Fruit fly (Drosophila melanogaster): ENCODE results near the gene CG43295.
A peak's percentile ranks its signal among the peaks of the same experiment; 100 is the strongest.

CG43295 gene

dm6 chr3L:16131264-16132066 is 25.8 kb downstream of the CG43295 start, which contains the start of the genes Trs20 and elg1 (continued):
- TF ChIP-seq salr (GFP tag; optimal IDR thresholded peaks at IDR 0.05): no peak
- TF ChIP-seq CG6792 (GFP tag; optimal IDR thresholded peaks at IDR 0.05): peak; percentile 41
- TF ChIP-seq Hr38 (GFP tag; optimal IDR thresholded peaks at IDR 0.05): no peak
- TF ChIP-seq CG1621 (tag; optimal IDR thresholded peaks at IDR 0.05): no peak
- no peak for TF ChIP-seq Eip78C (GFP tag)
- TF ChIP-seq ss (GFP tag; optimal IDR thresholded peaks at IDR 0.05): peak in 1 of 2 experiments; percentile 62
- TF ChIP-seq acj6 (GFP tag; optimal IDR thresholded peaks at IDR 0.05): peak; percentile 52
- peak; percentile 20 for TF ChIP-seq CG11762 (GFP tag; optimal IDR thresholded peaks at IDR 0.05; ENCODE audit: insufficient read depth)
- TF ChIP-seq Eip93F (GFP tag; optimal IDR thresholded peaks at IDR 0.05): no peak
- peak; percentile 11 for TF ChIP-seq cyc (GFP tag; optimal IDR thresholded peaks at IDR 0.05)
- TF ChIP-seq Gug (GFP tag; IDR thresholded peaks at IDR 0.05): peak; percentile 23; the same call in 1 of the 2 replicates
- peak; percentile 64 for TF ChIP-seq CG3032 (tag; optimal IDR thresholded peaks at IDR 0.05)
- peak; percentile 56 for TF ChIP-seq CG34406 (GFP tag; optimal IDR thresholded peaks at IDR 0.05)
- no peak for TF ChIP-seq fkh (GFP tag; optimal IDR thresholded peaks at IDR 0.05)
- no peak for TF ChIP-seq CG11902 (GFP tag; optimal IDR thresholded peaks at IDR 0.05)
- TF ChIP-seq dsx (GFP tag; optimal IDR thresholded peaks at IDR 0.05; ENCODE audit: poor library complexity, severe bottlenecking): peak; percentile 88

- TF ChIP-seq dsx (GFP tag; optimal IDR thresholded peaks at IDR 0.05; ENCODE audit: poor library complexity, severe bottlenecking): no peak
- no peak for TF ChIP-seq CG6163 (GFP tag; IDR thresholded peaks at IDR 0.05)
- no peak for TF ChIP-seq CG3919 (GFP tag; optimal IDR thresholded peaks at IDR 0.05)
- TF ChIP-seq salr (GFP tag; optimal IDR thresholded peaks at IDR 0.05): no peak
- TF ChIP-seq achi (GFP tag; optimal IDR thresholded peaks at IDR 0.05): no peak
- TF ChIP-seq CG16779 (tag; optimal IDR thresholded peaks at IDR 0.05): no peak
- TF ChIP-seq CG11762 (GFP tag; optimal IDR thresholded peaks at IDR 0.05; ENCODE audit: insufficient read depth): no peak
- TF ChIP-seq Smox (GFP tag; optimal IDR thresholded peaks at IDR 0.05): no peak
- no peak for TF ChIP-seq Sox14 (GFP tag; optimal IDR thresholded peaks at IDR 0.05)
- no peak for TF ChIP-seq Lpt (GFP tag; optimal IDR thresholded peaks at IDR 0.05)
- no peak for TF ChIP-seq Sox102F (GFP tag; optimal IDR thresholded peaks at IDR 0.05)
- TF ChIP-seq CG32006 (GFP tag; optimal IDR thresholded peaks at IDR 0.05): no peak
- TF ChIP-seq Eip78C (GFP tag): no peak
- no peak for TF ChIP-seq OdsH (GFP tag; optimal IDR thresholded peaks at IDR 0.05)
- no peak for TF ChIP-seq esn (GFP tag; optimal IDR thresholded peaks at IDR 0.05)
- TF ChIP-seq Hr38 (GFP tag; optimal IDR thresholded peaks at IDR 0.05): no peak
- no peak for TF ChIP-seq CG3032 (tag; optimal IDR thresholded peaks at IDR 0.05)
- TF ChIP-seq CG10631 (GFP tag; optimal IDR thresholded peaks at IDR 0.05): no peak
Observed at dm6 chr3L:16132067-16132418, 26.4 kb downstream of the CG43295 start.

dm6 chr3L:16136819-16137553 is 31.3 kb downstream of the CG43295 start:
- TF ChIP-seq CG8632 (GFP tag; optimal IDR thresholded peaks at IDR 0.05) (no peak), Eip75B (GFP tag; optimal IDR thresholded peaks at IDR 0.05) (no peak), dac (GFP tag; optimal IDR thresholded peaks at IDR 0.05) (no peak), Smox (GFP tag; optimal IDR thresholded peaks at IDR 0.05) (no peak), CG4318 (GFP tag; optimal IDR thresholded peaks at IDR 0.05) (no peak), CG7368 (GFP tag; optimal IDR thresholded peaks at IDR 0.05) (no peak), Sox15 (GFP tag; optimal IDR thresholded peaks at IDR 0.05) (no peak)

DNA sequence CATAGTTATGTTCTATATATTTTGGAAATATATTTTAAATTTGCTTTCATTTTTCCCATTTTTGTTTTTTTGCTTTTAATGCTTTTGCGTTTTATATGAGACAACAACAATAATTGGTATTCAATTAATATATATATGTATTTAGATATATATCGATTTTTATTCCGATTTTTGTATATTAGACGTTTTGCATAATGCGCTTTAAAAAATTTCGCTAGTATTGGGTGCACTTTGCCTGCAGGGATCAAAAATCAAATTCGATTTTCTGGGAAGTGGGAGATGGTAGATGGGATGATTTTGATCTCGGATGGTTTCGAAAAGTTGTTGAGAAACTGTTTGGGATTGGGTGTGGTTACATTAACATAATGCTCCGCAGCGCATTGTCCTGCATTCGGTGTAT is 32.1 kb downstream of the CG43295 start, which contains the start of gene CG5157:
CG5157 (minus strand) TSS at position 101 of the 400 bp plus-strand sequence.
- TF ChIP-seq Sox15 (GFP tag; optimal IDR thresholded peaks at IDR 0.05): no peak
- no peak for TF ChIP-seq CG6808 (GFP tag; optimal IDR thresholded peaks at IDR 0.05)
- TF ChIP-seq net (GFP tag; optimal IDR thresholded peaks at IDR 0.05): no peak
- no peak for TF ChIP-seq CG8119 (GFP tag; IDR thresholded peaks at IDR 0.05)
- TF ChIP-seq fd85E (GFP tag; optimal IDR thresholded peaks at IDR 0.05): no peak
- no peak for TF ChIP-seq ss (GFP tag; optimal IDR thresholded peaks at IDR 0.05)
- TF ChIP-seq CG32006 (GFP tag; optimal IDR thresholded peaks at IDR 0.05): no peak
- TF ChIP-seq CG7368 (GFP tag; optimal IDR thresholded peaks at IDR 0.05): no peak
- no peak for TF ChIP-seq Blimp-1 (GFP tag; optimal IDR thresholded peaks at IDR 0.05)
- no peak for TF ChIP-seq CG16779 (tag; optimal IDR thresholded peaks at IDR 0.05)
- TF ChIP-seq esn (GFP tag; optimal IDR thresholded peaks at IDR 0.05): no peak
- TF ChIP-seq CG1621 (tag; optimal IDR thresholded peaks at IDR 0.05): no peak
- no peak for TF ChIP-seq lz (GFP tag; optimal IDR thresholded peaks at IDR 0.05)
- TF ChIP-seq CG11902 (GFP tag; optimal IDR thresholded peaks at IDR 0.05): no peak
- TF ChIP-seq CG3032 (tag; optimal IDR thresholded peaks at IDR 0.05): no peak

All from whole organism, prepupa.